Worm (Caenorhabditis elegans) whole organism, L2 larva: ENCODE measurements around the gene F59G1.4.
A peak's percentile ranks its signal among the peaks of the same experiment; 100 is the strongest.

Source experiments
- C34F6.9 ChIP-seq: fragments of 150-350 bp; optimal IDR thresholded peaks from 2 replicates; lab custom pipeline; 2014; ENCODE audit warnings: missing biosample characterization, missing genetic modification characterization
- F13H6.1 ChIP-seq: sonication (generic microtip); optimal IDR thresholded peaks from 2 replicates; lab custom pipeline; 2016; ENCODE audit warnings: missing genetic modification characterization, missing compliant biosample characterization
- R02D3.7 ChIP-seq: fragments of 150-350 bp; optimal IDR thresholded peaks from 2 replicates; lab custom pipeline; 2014; ENCODE audit warnings: missing biosample characterization, missing genetic modification characterization
- Y55F3AM.14 ChIP-seq: fragments of 200-800 bp; sonication (Bioruptor generic); optimal IDR thresholded peaks from 2 replicates; lab custom pipeline; 2018; ENCODE audit warnings: mild to moderate bottlenecking, missing genetic modification characterization, missing compliant biosample characterization
- ZK546.5 ChIP-seq: sonication (generic microtip); optimal IDR thresholded peaks from 2 replicates; lab custom pipeline; 2017; ENCODE audit warnings: missing biosample characterization, missing genetic modification characterization
- alr-1 ChIP-seq: fragments of 150-350 bp; optimal IDR thresholded peaks from 2 replicates; lab custom pipeline; 2014; ENCODE audit warnings: missing biosample characterization, missing genetic modification characterization
- aly-2 ChIP-seq: fragments of 150-350 bp; optimal IDR thresholded peaks from 2 replicates; lab custom pipeline; 2014; ENCODE audit warnings: missing biosample characterization, missing genetic modification characterization
- ama-1 ChIP-seq: fragments of 150-350 bp; optimal IDR thresholded peaks from 2 replicates; lab custom pipeline; 2018; ENCODE audit warnings: inconsistent platforms
- blmp-1 ChIP-seq: sonication (generic microtip); optimal IDR thresholded peaks from 2 replicates; lab custom pipeline; 2017; ENCODE audit warnings: missing genetic modification characterization, mild to moderate bottlenecking, missing compliant biosample characterization, antibody characterized with exemption, moderate library complexity; ENCODE audit not compliant: insufficient read depth
- ceh-16 ChIP-seq: fragments of 150-350 bp; optimal IDR thresholded peaks from 2 replicates; lab custom pipeline; 2014; ENCODE audit warnings: missing biosample characterization, missing genetic modification characterization
- dmd-4 ChIP-seq: sonication (generic microtip); optimal IDR thresholded peaks from 2 replicates; lab custom pipeline; 2017; ENCODE audit warnings: missing biosample characterization, missing genetic modification characterization
- egl-27 ChIP-seq: sonication (generic microtip); optimal IDR thresholded peaks from 3 replicates; lab custom pipeline; 2017; ENCODE audit warnings: missing biosample characterization, missing genetic modification reagents, missing genetic modification characterization
- elt-1 ChIP-seq: fragments of 150-350 bp; optimal IDR thresholded peaks from 2 replicates; lab custom pipeline; 2014; ENCODE audit warnings: missing biosample characterization, missing genetic modification characterization
- fos-1 ChIP-seq: fragments of 150-350 bp; optimal IDR thresholded peaks from 2 replicates; lab custom pipeline; 2014; ENCODE audit warnings: missing biosample characterization, missing genetic modification characterization
- gmeb-1 ChIP-seq: fragments of 150-350 bp; optimal IDR thresholded peaks from 2 replicates; lab custom pipeline; 2014; ENCODE audit warnings: missing biosample characterization, missing genetic modification characterization
- lin-11 ChIP-seq: fragments of 150-350 bp; sonication (generic microtip); optimal IDR thresholded peaks from 2 replicates; lab custom pipeline; 2014; ENCODE audit warnings: missing biosample characterization, missing genetic modification characterization, inconsistent platforms, mixed read lengths
- lin-39 ChIP-seq: fragments of 150-350 bp; optimal IDR thresholded peaks from 2 replicates; lab custom pipeline; 2014; ENCODE audit warnings: missing biosample characterization, missing genetic modification reagents, missing genetic modification characterization
- lsy-2 ChIP-seq, 2 experiments: fragments of 150-350 bp in 1 of 2; sonication (generic microtip) in 1 of 2; optimal IDR thresholded peaks; 2 replicates each; lab custom pipeline; 2014 to 2017; ENCODE audit warnings: missing biosample characterization in 2 of 2, missing genetic modification characterization in 2 of 2
- mab-5 ChIP-seq: fragments of 150-350 bp; optimal IDR thresholded peaks from 2 replicates; lab custom pipeline; 2014; ENCODE audit warnings: missing biosample characterization, missing genetic modification characterization
- mbf-1 ChIP-seq: sonication (generic microtip); optimal IDR thresholded peaks from 2 replicates; lab custom pipeline; 2017; ENCODE audit warnings: missing biosample characterization, missing genetic modification characterization
- nhr-12 ChIP-seq: fragments of 150-350 bp; optimal IDR thresholded peaks from 2 replicates; lab custom pipeline; 2014; ENCODE audit warnings: missing biosample characterization, missing genetic modification characterization
- nhr-129 ChIP-seq: fragments of 150-350 bp; optimal IDR thresholded peaks from 2 replicates; lab custom pipeline; 2014; ENCODE audit warnings: missing biosample characterization, missing genetic modification characterization
- nhr-21 ChIP-seq: fragments of 150-350 bp; optimal IDR thresholded peaks from 2 replicates; lab custom pipeline; 2014; ENCODE audit warnings: missing biosample characterization, missing genetic modification characterization
- nhr-23 ChIP-seq: fragments of 150-350 bp; optimal IDR thresholded peaks from 2 replicates; lab custom pipeline; 2014; ENCODE audit warnings: missing biosample characterization, missing genetic modification reagents, missing genetic modification characterization
- nhr-237 ChIP-seq: fragments of 150-350 bp; optimal IDR thresholded peaks from 2 replicates; lab custom pipeline; 2014; ENCODE audit warnings: missing biosample characterization, missing genetic modification characterization
- nhr-25 ChIP-seq: fragments of 150-350 bp; sonication (generic microtip); optimal IDR thresholded peaks from 3 replicates; lab custom pipeline; 2014; ENCODE audit warnings: missing biosample characterization, missing genetic modification characterization
- peb-1 ChIP-seq: fragments of 150-350 bp; optimal IDR thresholded peaks from 2 replicates; lab custom pipeline; 2014; ENCODE audit warnings: missing biosample characterization, missing genetic modification characterization
- skn-1 ChIP-seq: sonication (generic microtip); optimal IDR thresholded peaks from 2 replicates; lab custom pipeline; 2017; ENCODE audit warnings: missing biosample characterization, missing genetic modification characterization
- sma-9 ChIP-seq, 2 experiments: fragments of 150-350 bp in 1 of 2; sonication (generic microtip) in 1 of 2; optimal IDR thresholded peaks; 2 replicates each; lab custom pipeline; 2014 to 2016; ENCODE audit warnings: missing genetic modification characterization in 2 of 2, mild to moderate bottlenecking in 1 of 2, missing biosample characterization in 1 of 2, missing compliant biosample characterization in 1 of 2, missing genetic modification reagents in 1 of 2, moderate library complexity in 1 of 2
- snpc-4 ChIP-seq: fragments of 150-350 bp; optimal IDR thresholded peaks from 2 replicates; lab custom pipeline; 2014; ENCODE audit warnings: missing biosample characterization, missing genetic modification characterization
- unc-39 ChIP-seq: fragments of 150-350 bp; optimal IDR thresholded peaks from 2 replicates; lab custom pipeline; 2014; ENCODE audit warnings: missing biosample characterization, missing genetic modification characterization
- unc-55 ChIP-seq: fragments of 150-350 bp; sonication (generic microtip); optimal IDR thresholded peaks from 3 replicates; lab custom pipeline; 2014; ENCODE audit warnings: missing biosample characterization, missing genetic modification reagents, missing genetic modification characterization
- unc-62 ChIP-seq: fragments of 150-350 bp; optimal IDR thresholded peaks from 2 replicates; lab custom pipeline; 2014; ENCODE audit warnings: missing biosample characterization, missing genetic modification reagents, missing genetic modification characterization
- zag-1 ChIP-seq: fragments of 150-350 bp; optimal IDR thresholded peaks from 2 replicates; lab custom pipeline; 2014; ENCODE audit warnings: missing biosample characterization, missing genetic modification characterization
- ztf-1 ChIP-seq: fragments of 200-800 bp; sonication (Bioruptor generic); conservative IDR thresholded peaks from 2 replicates; pipeline ENCODE4 v1.3.6; 2022; ENCODE audit warnings: missing genetic modification characterization, missing compliant biosample characterization
- ztf-4 ChIP-seq: fragments of 150-350 bp; optimal IDR thresholded peaks from 2 replicates; lab custom pipeline; 2014; ENCODE audit warnings: missing biosample characterization, missing genetic modification characterization

The F59G1.4 gene

DNA sequence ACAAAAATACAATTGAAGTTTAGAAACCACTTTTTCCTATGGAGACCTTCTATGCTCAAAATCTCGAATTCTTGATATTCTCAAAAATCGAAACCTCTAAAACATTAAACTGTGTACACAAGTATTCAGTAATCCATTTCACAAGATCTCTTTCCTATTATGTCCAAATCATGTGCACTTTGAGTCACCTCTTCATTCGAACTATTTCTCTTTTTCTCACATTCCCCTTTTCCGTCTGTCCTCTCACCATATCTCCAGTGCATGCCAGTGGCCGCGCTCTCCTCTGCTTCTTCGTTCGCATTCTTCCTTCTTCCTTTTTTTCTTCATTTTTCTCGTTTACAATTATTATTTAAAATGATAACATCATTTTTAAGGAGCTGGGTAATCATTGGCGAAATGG is 46.6 kb downstream of the F59G1.4 start, which contains the start of gene F28B12.1:
TSS of gene F28B12.1 (plus strand) at position 335 of the 400 bp plus-strand sequence.
- TF ChIP-seq C34F6.9 (tag; lab: Kevin White, UChicago): peak; percentile 75
- no peak for TF ChIP-seq gmeb-1 (tag; lab: Kevin White, UChicago)
- TF ChIP-seq lin-11 (tag; lab: Kevin White, UChicago): no peak
- TF ChIP-seq nhr-129: peak; percentile 43
- peak in 1 of 2 experiments; percentile 61 for TF ChIP-seq lsy-2 (tag; optimal IDR thresholded peaks at IDR 0.05; lab: Kevin White, UChicago)
- TF ChIP-seq fos-1 (tag; lab: Kevin White, UChicago): peak; percentile 23
- no peak for TF ChIP-seq nhr-237 (tag; lab: Kevin White, UChicago)
- TF ChIP-seq unc-55 (GFP tag; lab: Kevin White, UChicago): peak; percentile 40

DNA sequence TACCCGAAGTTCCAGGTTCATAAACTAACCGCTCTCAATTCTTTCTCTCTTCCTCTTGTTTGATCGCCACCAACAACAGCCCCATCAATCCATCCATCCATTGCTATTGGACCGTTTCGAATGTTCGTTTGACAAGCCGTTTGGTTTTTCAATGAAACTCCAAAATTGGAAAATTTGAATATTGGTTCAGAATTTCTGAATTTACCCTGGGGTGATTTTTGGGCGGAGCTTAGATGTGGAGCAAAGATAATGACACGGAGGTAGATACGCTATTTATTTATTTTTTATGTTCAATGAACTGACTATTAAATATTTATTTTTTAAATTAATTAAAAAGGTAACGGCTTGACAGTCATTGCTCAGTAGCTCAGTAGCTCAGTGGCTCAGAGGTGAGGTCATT is 48.3 kb downstream of the F59G1.4 start, which contains the start of gene B0034.2:
TSS of gene B0034.2 (minus strand) at position 101 of the 400 bp plus-strand sequence.
- TF ChIP-seq nhr-237 (tag; lab: Kevin White, UChicago) (no peak), C34F6.9 (tag; lab: Kevin White, UChicago) (no peak), peb-1 (tag; lab: Kevin White, UChicago) (no peak), R02D3.7 (tag; lab: Kevin White, UChicago) (no peak), nhr-12 (no peak), aly-2 (no peak), fos-1 (tag; lab: Kevin White, UChicago) (no peak), egl-27 (tag; lab: Kevin White, UChicago) (no peak), mbf-1 (no peak), ceh-16 (tag; lab: Kevin White, UChicago) (no peak), mab-5 (no peak)

DNA sequence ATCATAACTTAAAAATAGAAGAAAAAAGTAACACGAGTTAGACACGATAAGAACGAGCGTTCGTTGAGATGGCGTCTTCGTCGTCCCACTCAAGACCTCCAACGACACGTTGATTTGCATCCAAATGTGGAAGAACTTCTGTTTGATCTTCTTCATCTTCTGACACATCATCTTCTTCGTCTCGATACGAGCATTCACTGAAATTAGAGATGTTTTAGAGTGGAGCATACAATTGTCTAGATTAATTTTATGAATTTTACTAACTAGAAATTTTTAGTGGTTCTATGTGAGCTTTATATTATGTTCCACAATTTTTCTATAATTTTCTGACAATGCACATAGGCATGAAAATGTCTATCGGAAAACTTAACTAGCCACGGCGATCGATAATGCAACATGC is 49.8 kb downstream of the F59G1.4 start:
- TF ChIP-seq nhr-23 (tag; lab: Kevin White, UChicago) (no peak), lin-11 (tag; lab: Kevin White, UChicago) (no peak), unc-55 (GFP tag; lab: Kevin White, UChicago) (no peak), nhr-25 (tag; lab: Kevin White, UChicago) (no peak), R02D3.7 (tag; lab: Kevin White, UChicago) (no peak), unc-62 (GFP tag; lab: Kevin White, UChicago) (no peak), ceh-16 (tag; lab: Kevin White, UChicago) (no peak)

DNA sequence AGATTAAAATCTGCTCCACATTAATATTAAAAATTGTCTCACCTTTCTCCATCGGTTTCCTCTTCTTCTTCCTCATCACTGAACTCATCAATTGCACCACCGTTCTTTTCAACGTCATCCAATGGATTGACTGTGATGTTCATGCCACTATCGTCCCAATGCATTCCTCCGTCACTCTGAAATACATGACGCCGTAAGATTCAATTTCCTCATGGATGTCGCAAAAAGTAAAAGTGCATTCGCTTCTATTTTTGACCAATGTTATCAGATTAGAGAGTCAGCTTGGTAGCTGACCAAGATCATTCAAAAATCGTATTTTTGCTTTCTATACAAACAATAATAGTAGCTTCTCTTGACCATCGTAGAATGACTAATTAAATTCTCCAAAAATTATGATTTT is 50.5 kb downstream of the F59G1.4 start:
- TF ChIP-seq peb-1 (tag; lab: Kevin White, UChicago): no peak
- no peak for TF ChIP-seq zag-1 (tag; lab: Kevin White, UChicago)
- no peak for TF ChIP-seq fos-1 (tag; lab: Kevin White, UChicago)
- TF ChIP-seq alr-1 (tag; lab: Kevin White, UChicago): no peak
- TF ChIP-seq mab-5: no peak
- TF ChIP-seq elt-1 (tag; lab: Kevin White, UChicago): no peak
- TF ChIP-seq ztf-1 (GFP tag; lab: Robert Waterston, UW): no peak
- TF ChIP-seq nhr-21: no peak
- no peak for TF ChIP-seq ZK546.5 (tag; lab: Kevin White, UChicago)
- TF ChIP-seq dmd-4 (tag; lab: Kevin White, UChicago): no peak
- no peak for TF ChIP-seq blmp-1 (tag; lab: Kevin White, UChicago)
- TF ChIP-seq snpc-4 (tag; lab: Kevin White, UChicago): no peak
- no peak for TF ChIP-seq lin-39
- no peak for TF ChIP-seq unc-39 (tag; lab: Kevin White, UChicago)
- TF ChIP-seq ztf-4 (tag; lab: Kevin White, UChicago): no peak
- no peak for TF ChIP-seq aly-2
- TF ChIP-seq ama-1 (lab: Kevin White, UChicago): no peak
- no peak for TF ChIP-seq nhr-12
- TF ChIP-seq nhr-23 (tag; lab: Kevin White, UChicago): no peak
- no peak for TF ChIP-seq skn-1 (tag; lab: Kevin White, UChicago)

DNA sequence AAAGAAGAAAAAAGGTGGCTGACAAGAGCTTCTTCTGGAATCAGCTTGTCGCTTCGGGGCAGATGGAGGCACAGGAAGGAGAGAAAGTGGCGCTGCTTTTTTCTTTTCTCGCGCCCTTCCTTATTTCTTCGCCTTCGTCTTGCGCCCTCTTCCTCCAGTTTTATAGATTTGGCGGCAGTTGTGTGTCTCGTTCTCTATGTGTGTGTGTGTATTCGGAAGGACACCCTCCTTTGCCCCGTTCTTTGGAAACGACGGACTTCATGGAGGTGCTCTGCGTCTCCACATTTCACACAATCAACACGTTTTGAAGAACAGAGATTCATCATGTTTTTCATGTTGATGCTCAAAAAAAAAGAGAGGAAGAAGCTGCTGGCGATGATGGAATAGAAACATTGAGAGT is 52.7 kb downstream of the F59G1.4 start:
- TF ChIP-seq nhr-129 (no peak), unc-62 (GFP tag; lab: Kevin White, UChicago) (no peak), zag-1 (tag; lab: Kevin White, UChicago) (peak; percentile 32), unc-55 (GFP tag; lab: Kevin White, UChicago) (peak; percentile 29), sma-9 (GFP tag; optimal IDR thresholded peaks at IDR 0.05; lab: Kevin White, UChicago) (peak; percentile 22), sma-9 (tag; optimal IDR thresholded peaks at IDR 0.05; lab: Kevin White, UChicago) (no peak), F13H6.1 (tag; lab: Kevin White, UChicago) (peak; percentile 29), Y55F3AM.14 (GFP tag; lab: Kevin White, UChicago) (peak; percentile 4), elt-1 (tag; lab: Kevin White, UChicago) (no peak), C34F6.9 (tag; lab: Kevin White, UChicago) (peak; percentile 36)
